Fruit fly (Drosophila melanogaster) whole organism, embryonic: Measurements from ENCODE around the gene CG16753.

Experiments used
- B-H2 ChIP-seq: fragments of 200-800 bp; sonication (Bioruptor generic); optimal IDR thresholded peaks from 2 replicates; lab custom pipeline; 2018; ENCODE audit warnings: missing biosample characterization, mild to moderate bottlenecking, missing genetic modification characterization
- BtbVII ChIP-seq: fragments of 200-800 bp; sonication (Bioruptor generic); optimal IDR thresholded peaks from 3 replicates; lab custom pipeline; 2017; ENCODE audit warnings: missing biosample characterization, mild to moderate bottlenecking, missing genetic modification characterization
- CG10462 ChIP-seq: fragments of 200-800 bp; sonication (Bioruptor generic); optimal IDR thresholded peaks from 2 replicates; lab custom pipeline; 2016; ENCODE audit warnings: missing biosample characterization, missing genetic modification characterization
- CG13424 ChIP-seq: fragments of 200-800 bp; sonication (Bioruptor generic); optimal IDR thresholded peaks from 2 replicates; lab custom pipeline; 2019; ENCODE audit warnings: missing biosample characterization, mild to moderate bottlenecking, missing genetic modification characterization, moderate library complexity
- CG13624 ChIP-seq: fragments of 200-800 bp; sonication (Bioruptor generic); optimal IDR thresholded peaks from 2 replicates; lab custom pipeline; 2016; ENCODE audit warnings: missing biosample characterization, missing genetic modification characterization
- CG14860 ChIP-seq: fragments of 200-800 bp; sonication (Bioruptor generic); IDR thresholded peaks from 3 replicates; pipeline ENCODE4 v1.3.6; 2022; ENCODE audit warnings: missing biosample characterization, missing genetic modification characterization; ENCODE audit not compliant: partially characterized antibody
- CG14965 ChIP-seq: fragments of 200-800 bp; sonication (Bioruptor generic); optimal IDR thresholded peaks from 2 replicates; lab custom pipeline; 2016; ENCODE audit warnings: missing biosample characterization, missing genetic modification characterization, borderline replicate concordance
- CG17612 ChIP-seq: fragments of 200-800 bp; sonication (Bioruptor generic); IDR thresholded peaks from 2 replicates; pipeline ENCODE4 v1.3.6; 2022; ENCODE audit warnings: missing biosample characterization, missing genetic modification characterization
- CG18476 ChIP-seq: fragments of 200-800 bp; sonication (Bioruptor generic); optimal IDR thresholded peaks from 2 replicates; lab custom pipeline; 2016; ENCODE audit warnings: missing biosample characterization, mild to moderate bottlenecking, missing genetic modification characterization
- CG31224 ChIP-seq: fragments of 200-800 bp; sonication (Bioruptor generic); IDR thresholded peaks from 2 replicates; pipeline ENCODE4 v1.3.6; 2022; ENCODE audit warnings: missing biosample characterization, missing genetic modification characterization
- CG3163 ChIP-seq: fragments of 200-800 bp; sonication (Bioruptor generic); optimal IDR thresholded peaks from 3 replicates; lab custom pipeline; 2016; ENCODE audit warnings: missing biosample characterization, missing genetic modification characterization
- CG4707 ChIP-seq: fragments of 200-800 bp; sonication (Bioruptor generic); optimal IDR thresholded peaks from 2 replicates; lab custom pipeline; 2018; ENCODE audit warnings: missing biosample characterization, mild to moderate bottlenecking, missing genetic modification characterization, moderate library complexity
- CG4854 ChIP-seq: fragments of 200-800 bp; sonication (Bioruptor generic); optimal IDR thresholded peaks from 2 replicates; lab custom pipeline; 2016; ENCODE audit warnings: missing biosample characterization, missing genetic modification characterization, inconsistent platforms
- CG6175 ChIP-seq: fragments of 200-800 bp; sonication (Bioruptor generic); IDR thresholded peaks from 3 replicates; pipeline ENCODE4 v1.3.6; 2022; ENCODE audit warnings: missing biosample characterization, missing genetic modification characterization
- CG6683 ChIP-seq: fragments of 200-800 bp; sonication (Bioruptor generic); optimal IDR thresholded peaks from 2 replicates; lab custom pipeline; 2017; ENCODE audit warnings: missing biosample characterization, mild to moderate bottlenecking, missing genetic modification characterization, missing genetic modification reagents
- CG6689 ChIP-seq: fragments of 200-800 bp; sonication (Bioruptor generic); IDR thresholded peaks from 2 replicates; pipeline ENCODE4 v1.3.6; 2022; ENCODE audit warnings: missing biosample characterization, missing genetic modification characterization
- CG6854 ChIP-seq: fragments of 200-800 bp; sonication (Bioruptor generic); optimal IDR thresholded peaks from 3 replicates; lab custom pipeline; 2017; ENCODE audit warnings: missing biosample characterization, mild to moderate bottlenecking, missing genetic modification characterization
- CG7271 ChIP-seq: fragments of 200-800 bp; sonication (Bioruptor generic); optimal IDR thresholded peaks from 2 replicates; lab custom pipeline; 2018; ENCODE audit warnings: missing biosample characterization, mild to moderate bottlenecking, missing genetic modification characterization, moderate library complexity
- CG8924 ChIP-seq: fragments of 200-800 bp; optimal IDR thresholded peaks from 3 replicates; lab custom pipeline; 2019; ENCODE audit warnings: missing biosample characterization, mild to moderate bottlenecking, missing genetic modification characterization, moderate library complexity
- CG9215 ChIP-seq: fragments of 200-800 bp; sonication (Bioruptor generic); IDR thresholded peaks from 2 replicates; pipeline ENCODE4 v1.3.6; 2022; ENCODE audit warnings: missing biosample characterization, missing genetic modification characterization
- CG9932 ChIP-seq: fragments of 200-800 bp; sonication (Bioruptor generic); IDR thresholded peaks from 2 replicates; pipeline ENCODE4 v1.3.6; 2022; ENCODE audit warnings: missing biosample characterization, missing genetic modification characterization
- D19A ChIP-seq: fragments of 200-800 bp; optimal IDR thresholded peaks from 3 replicates; lab custom pipeline; 2019; ENCODE audit warnings: missing biosample characterization, mild to moderate bottlenecking, missing genetic modification characterization, moderate library complexity
- Dref ChIP-seq: fragments of 200-800 bp; sonication (Bioruptor generic); IDR thresholded peaks from 2 replicates; pipeline ENCODE4 v1.3.6; 2022; ENCODE audit warnings: missing biosample characterization, missing genetic modification characterization
- Hand ChIP-seq: fragments of 200-800 bp; sonication (Bioruptor generic); optimal IDR thresholded peaks from 2 replicates; lab custom pipeline; 2017; ENCODE audit warnings: mild to moderate bottlenecking, missing biosample characterization, missing genetic modification reagents, missing genetic modification characterization
- Lhr ChIP-seq: fragments of 200-800 bp; sonication (Bioruptor generic); optimal IDR thresholded peaks from 3 replicates; lab custom pipeline; 2017; ENCODE audit warnings: mild to moderate bottlenecking, missing biosample characterization, missing genetic modification reagents, missing genetic modification characterization
- Oaz ChIP-seq: fragments of 200-800 bp; sonication (Bioruptor generic); IDR thresholded peaks from 2 replicates; pipeline ENCODE4 v1.3.6; 2022; ENCODE audit warnings: missing biosample characterization, missing genetic modification characterization
- Oli ChIP-seq: fragments of 200-800 bp; sonication (Bioruptor generic); optimal IDR thresholded peaks from 2 replicates; lab custom pipeline; 2018; ENCODE audit warnings: missing biosample characterization, mild to moderate bottlenecking, missing genetic modification characterization, moderate library complexity
- PHDP ChIP-seq: fragments of 200-800 bp; sonication (Bioruptor generic); optimal IDR thresholded peaks from 3 replicates; lab custom pipeline; 2018; ENCODE audit warnings: missing biosample characterization, mild to moderate bottlenecking, missing genetic modification characterization, moderate library complexity
- al ChIP-seq: fragments of 200-800 bp; sonication (Bioruptor generic); IDR thresholded peaks from 2 replicates; pipeline ENCODE4 v1.3.6; 2022; ENCODE audit warnings: missing biosample characterization, missing genetic modification characterization
- amos ChIP-seq: fragments of 200-800 bp; sonication (Bioruptor generic); IDR thresholded peaks from 2 replicates; pipeline ENCODE4 v1.3.6; 2022; ENCODE audit warnings: missing biosample characterization, missing genetic modification characterization; ENCODE audit not compliant: partially characterized antibody
- ase ChIP-seq: fragments of 200-800 bp; sonication (Bioruptor generic); IDR thresholded peaks from 3 replicates; pipeline ENCODE4 v1.3.6; 2022; ENCODE audit warnings: missing biosample characterization, missing genetic modification characterization
- bbx ChIP-seq: fragments of 200-800 bp; sonication (Bioruptor generic); IDR thresholded peaks from 2 replicates; pipeline ENCODE4 v1.3.6; 2022; ENCODE audit warnings: missing biosample characterization, missing genetic modification characterization; ENCODE audit not compliant: partially characterized antibody
- bowl ChIP-seq: fragments of 200-800 bp; sonication (Bioruptor generic); IDR thresholded peaks from 2 replicates; pipeline ENCODE4 v1.3.6; 2022; ENCODE audit warnings: missing biosample characterization, missing genetic modification characterization
- chm ChIP-seq: fragments of 200-800 bp; sonication (Bioruptor generic); IDR thresholded peaks from 2 replicates; pipeline ENCODE4 v1.3.6; 2022; ENCODE audit warnings: missing biosample characterization, missing genetic modification characterization
- chn ChIP-seq: fragments of 200-800 bp; sonication (Bioruptor generic); optimal IDR thresholded peaks from 2 replicates; lab custom pipeline; 2016; ENCODE audit warnings: missing biosample characterization, missing genetic modification characterization
- corto ChIP-seq: fragments of 200-800 bp; sonication (Bioruptor generic); optimal IDR thresholded peaks from 2 replicates; lab custom pipeline; 2016; ENCODE audit warnings: missing biosample characterization, mild to moderate bottlenecking, missing genetic modification characterization, moderate library complexity
- crp ChIP-seq, 2 experiments: fragments of 200-800 bp; sonication (Bioruptor generic); optimal IDR thresholded peaks; 2 replicates in 1 of 2; 3 replicates in 1 of 2; lab custom pipeline; 2017; ENCODE audit warnings: missing biosample characterization in 2 of 2, missing genetic modification characterization in 2 of 2, mild to moderate bottlenecking in 1 of 2, moderate library complexity in 1 of 2
- dpn ChIP-seq, 2 experiments: fragments of 200-800 bp; sonication (Bioruptor generic); optimal IDR thresholded peaks; 3 replicates each; lab custom pipeline; 2016; ENCODE audit warnings: missing biosample characterization in 2 of 2, missing genetic modification characterization in 2 of 2
- ftz-f1 ChIP-seq: fragments of 200-800 bp; sonication (Bioruptor generic); optimal IDR thresholded peaks from 2 replicates; lab custom pipeline; 2016; ENCODE audit warnings: missing biosample characterization, missing genetic modification characterization
- fu2 ChIP-seq: fragments of 200-800 bp; sonication (Bioruptor generic); optimal IDR thresholded peaks from 2 replicates; lab custom pipeline; 2016; ENCODE audit warnings: missing biosample characterization, missing genetic modification characterization
- gsb-n ChIP-seq: fragments of 200-800 bp; sonication (Bioruptor generic); optimal IDR thresholded peaks from 3 replicates; lab custom pipeline; 2018; ENCODE audit warnings: missing biosample characterization, mild to moderate bottlenecking, missing genetic modification characterization
- jigr1 ChIP-seq: fragments of 200-800 bp; sonication (Bioruptor generic); IDR thresholded peaks from 3 replicates; pipeline ENCODE4 v1.3.6; 2022; ENCODE audit warnings: missing biosample characterization, missing genetic modification characterization
- jing ChIP-seq: fragments of 200-800 bp; sonication (Bioruptor generic); optimal IDR thresholded peaks from 2 replicates; lab custom pipeline; 2018; ENCODE audit warnings: missing biosample characterization, mild to moderate bottlenecking, missing genetic modification characterization
- ranshi ChIP-seq: fragments of 200-800 bp; sonication (Bioruptor generic); IDR thresholded peaks from 2 replicates; pipeline ENCODE4 v1.3.6; 2022; ENCODE audit warnings: missing biosample characterization, missing genetic modification characterization
- scrt ChIP-seq: fragments of 200-800 bp; sonication (Bioruptor generic); optimal IDR thresholded peaks from 2 replicates; lab custom pipeline; 2018; ENCODE audit warnings: missing biosample characterization, mild to moderate bottlenecking, missing genetic modification characterization, moderate library complexity
- seq ChIP-seq: fragments of 200-800 bp; sonication (Bioruptor generic); IDR thresholded peaks from 2 replicates; pipeline ENCODE4 v1.3.6; 2022; ENCODE audit warnings: missing biosample characterization, missing genetic modification characterization
- shn ChIP-seq: fragments of 200-800 bp; sonication (Bioruptor generic); optimal IDR thresholded peaks from 3 replicates; lab custom pipeline; 2016; ENCODE audit warnings: missing biosample characterization, missing genetic modification characterization
- so ChIP-seq: fragments of 200-800 bp; sonication (Bioruptor generic); IDR thresholded peaks from 3 replicates; pipeline ENCODE4 v1.3.6; 2022; ENCODE audit warnings: missing biosample characterization, missing genetic modification characterization
- tin ChIP-seq: fragments of 200-800 bp; sonication (Bioruptor generic); optimal IDR thresholded peaks from 3 replicates; lab custom pipeline; 2016; ENCODE audit warnings: missing biosample characterization, missing genetic modification characterization
- tup ChIP-seq: fragments of 200-800 bp; sonication (Bioruptor generic); optimal IDR thresholded peaks from 2 replicates; lab custom pipeline; 2016; ENCODE audit warnings: missing biosample characterization, mild to moderate bottlenecking, missing genetic modification characterization, moderate library complexity

CG16753 gene

dm6 chr3L:3034779-3035643 is 19.9 kb upstream of the CG16753 start, which contains the start of gene CG2162 (continued):
- TF ChIP-seq CG3163 (GFP tag; lab: Kevin White, UChicago), result no peak
- TF ChIP-seq chn, result no peak
- no peak for TF ChIP-seq ranshi (GFP tag; lab: Robert Waterston, UW)
- no peak for TF ChIP-seq Oaz (GFP tag; lab: Robert Waterston, UW)
- no peak for TF ChIP-seq CG6175
- no peak for TF ChIP-seq fu2
- TF ChIP-seq ftz-f1 (GFP tag; lab: Kevin White, UChicago), result no peak
- no peak for TF ChIP-seq scrt
- TF ChIP-seq dpn (GFP tag; optimal IDR thresholded peaks at IDR 0.05; lab: Kevin White, UChicago), result no peak
- no peak for TF ChIP-seq CG8924 (tag; lab: Kevin White, UChicago)
- peak; percentile 41 for TF ChIP-seq bbx (GFP tag; lab: Robert Waterston, UW)
- no peak for TF ChIP-seq gsb-n (tag; lab: Kevin White, UChicago)
- no peak for TF ChIP-seq corto (GFP tag; lab: Kevin White, UChicago)
- TF ChIP-seq tup (GFP tag; lab: Kevin White, UChicago), result no peak
- TF ChIP-seq jigr1 (GFP tag; lab: Robert Waterston, UW), result no peak
- TF ChIP-seq seq, result no peak
- no peak for TF ChIP-seq CG13624
- TF ChIP-seq CG6683 (GFP tag; lab: Kevin White, UChicago), result no peak
- no peak for TF ChIP-seq CG10462
- no peak for TF ChIP-seq CG6854 (GFP tag; lab: Kevin White, UChicago)
- TF ChIP-seq Lhr, result no peak
- no peak for TF ChIP-seq tin
- no peak for TF ChIP-seq CG14860 (GFP tag; lab: Robert Waterston, UW)
- no peak for TF ChIP-seq chm (GFP tag; lab: Robert Waterston, UW)
- TF ChIP-seq CG7271 (tag; lab: Kevin White, UChicago), result no peak
- TF ChIP-seq jing (GFP tag; lab: Kevin White, UChicago), result no peak
- no peak for TF ChIP-seq Oli
- TF ChIP-seq crp (GFP tag; optimal IDR thresholded peaks at IDR 0.05; lab: Kevin White, UChicago), result no peak
- TF ChIP-seq PHDP (tag; lab: Kevin White, UChicago), result no peak
- no peak for TF ChIP-seq al (GFP tag; lab: Robert Waterston, UW)
- TF ChIP-seq CG4707 (GFP tag; lab: Kevin White, UChicago), result no peak
- no peak for TF ChIP-seq CG9215
- peak; percentile 48 for TF ChIP-seq amos (GFP tag; lab: Robert Waterston, UW)
- TF ChIP-seq so (GFP tag; lab: Robert Waterston, UW), result no peak
- TF ChIP-seq ase (GFP tag; lab: Robert Waterston, UW), result no peak
- TF ChIP-seq CG17612, result no peak
- no peak for TF ChIP-seq shn (GFP tag; lab: Kevin White, UChicago)
- no peak for TF ChIP-seq CG14965 (GFP tag; lab: Kevin White, UChicago)
- no peak for TF ChIP-seq CG4854 (GFP tag; lab: Kevin White, UChicago)
- TF ChIP-seq D19A (tag; lab: Kevin White, UChicago), result no peak
- no peak for TF ChIP-seq CG13424 (tag; lab: Kevin White, UChicago)
- no peak for TF ChIP-seq CG18476 (GFP tag; lab: Kevin White, UChicago)
- TF ChIP-seq B-H2 (GFP tag; lab: Kevin White, UChicago), result no peak
- TF ChIP-seq CG9932, result no peak
- no peak for TF ChIP-seq bowl (GFP tag; lab: Robert Waterston, UW)
- TF ChIP-seq CG31224 (GFP tag; lab: Robert Waterston, UW), result no peak
- peak; percentile 70 for TF ChIP-seq Dref (GFP tag; lab: Robert Waterston, UW)
- TF ChIP-seq CG6689, result no peak
- TF ChIP-seq Hand (GFP tag; lab: Kevin White, UChicago), result no peak
- TF ChIP-seq BtbVII (GFP tag; lab: Kevin White, UChicago), result no peak
